Fruit fly (Drosophila melanogaster): ENCODE measurements around the gene usp.

usp gene

dm6 chrX:2075846-2076377 is 33.8 kb upstream of the usp start, which contains the start of gene CG4045:
Gene CG4045 (minus strand): TSS chrX:2075900.
- TF ChIP-seq CG32264 (GFP tag; optimal IDR thresholded peaks at IDR 0.05) (no peak), Myc (optimal IDR thresholded peaks at IDR 0.05) (peak; percentile 10), dmrt93B (GFP tag; optimal IDR thresholded peaks at IDR 0.05) (no peak), Dfd (GFP tag; optimal IDR thresholded peaks at IDR 0.05) (no peak), CG9705 (GFP tag; optimal IDR thresholded peaks at IDR 0.05) (no peak), Rel (GFP tag; optimal IDR thresholded peaks at IDR 0.05) (no peak), Rel (tag; optimal IDR thresholded peaks at IDR 0.05) (peak; percentile 30), HLH106 (tag; optimal IDR thresholded peaks at IDR 0.05) (peak; percentile 0), fru (GFP tag; optimal IDR thresholded peaks at IDR 0.05) (peak; percentile 9), Mio (GFP tag; optimal IDR thresholded peaks at IDR 0.05) (no peak), OdsH (GFP tag; optimal IDR thresholded peaks at IDR 0.05) (no peak), pan (optimal IDR thresholded peaks at IDR 0.05) (no peak), dsf (GFP tag; optimal IDR thresholded peaks at IDR 0.05; ENCODE audit: borderline replicate concordance) (no peak), rgr (GFP tag; optimal IDR thresholded peaks at IDR 0.05) (no peak), foxo (GFP tag; optimal IDR thresholded peaks at IDR 0.05) (peak in 1 of 2 experiments; percentile 1)

DNA sequence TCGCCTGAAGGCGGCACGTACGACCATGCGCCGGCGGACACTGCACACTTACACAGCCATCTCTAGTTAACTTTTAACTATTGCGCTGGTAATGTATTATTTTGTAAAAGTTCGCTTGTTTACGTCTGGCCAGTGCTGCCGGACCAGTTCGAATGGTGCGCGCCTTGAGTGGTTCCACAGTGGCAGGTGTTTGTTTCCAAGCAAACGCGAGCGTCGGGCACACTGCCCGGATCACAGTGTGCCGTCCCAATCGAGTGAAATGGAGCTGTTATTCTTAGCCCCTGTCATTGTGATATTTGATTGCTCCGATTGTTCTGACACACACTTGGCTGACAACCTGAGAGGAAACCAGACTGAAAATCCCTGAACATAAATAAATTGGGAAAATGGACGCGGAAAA is 31.2 kb upstream of the usp start, which contains the start of gene CG4199:
Gene CG4199 (minus strand): TSS at position 159 of the 400 bp plus-strand sequence.
- no peak for TF ChIP-seq Rel (GFP tag; optimal IDR thresholded peaks at IDR 0.05)
- peak; percentile 58 for TF ChIP-seq Rel (tag; optimal IDR thresholded peaks at IDR 0.05)
- peak in 1 of 2 experiments; percentile 27 for TF ChIP-seq foxo (GFP tag; optimal IDR thresholded peaks at IDR 0.05)
- TF ChIP-seq fru (GFP tag; optimal IDR thresholded peaks at IDR 0.05), result peak; percentile 12
- TF ChIP-seq h (GFP tag; optimal IDR thresholded peaks at IDR 0.05), result peak; percentile 18
- no peak for TF ChIP-seq Hnf4 (GFP tag; optimal IDR thresholded peaks at IDR 0.05)

dm6 chrX:2071878-2072817 is 30.0 kb upstream of the usp start, which contains the start of gene Rtca:
Gene Rtca (plus strand): TSS chrX:2072413.
- peak; percentile 58 for TF ChIP-seq CG32264 (GFP tag; optimal IDR thresholded peaks at IDR 0.05)
- TF ChIP-seq Mio (GFP tag; optimal IDR thresholded peaks at IDR 0.05), result peak; percentile 20
- TF ChIP-seq psq (GFP tag; optimal IDR thresholded peaks at IDR 0.05), result peak; percentile 81
- no peak for TF ChIP-seq Dfd (GFP tag; optimal IDR thresholded peaks at IDR 0.05)
- no peak for TF ChIP-seq tai (GFP tag; optimal IDR thresholded peaks at IDR 0.05)
- TF ChIP-seq sage (GFP tag; optimal IDR thresholded peaks at IDR 0.05), result no peak
- TF ChIP-seq GATAd (GFP tag; optimal IDR thresholded peaks at IDR 0.05), result no peak
- TF ChIP-seq Jra (GFP tag; optimal IDR thresholded peaks at IDR 0.05), result no peak
- TF ChIP-seq brk (GFP tag; optimal IDR thresholded peaks at IDR 0.05), result no peak
- TF ChIP-seq CrebA (GFP tag; optimal IDR thresholded peaks at IDR 0.05; ENCODE audit: borderline replicate concordance), result no peak
- no peak for TF ChIP-seq Vsx2 (GFP tag; optimal IDR thresholded peaks at IDR 0.05; ENCODE audit: partially characterized antibody)
- TF ChIP-seq rgr (GFP tag; optimal IDR thresholded peaks at IDR 0.05), result peak; percentile 90
- TF ChIP-seq Hnf4 (GFP tag; optimal IDR thresholded peaks at IDR 0.05), result peak; percentile 83
- TF ChIP-seq CG9705 (GFP tag; optimal IDR thresholded peaks at IDR 0.05), result peak; percentile 70
- no peak for TF ChIP-seq Hr78 (GFP tag; optimal IDR thresholded peaks at IDR 0.05)
- TF ChIP-seq Myc (optimal IDR thresholded peaks at IDR 0.05), result no peak
- TF ChIP-seq HLH106 (tag; optimal IDR thresholded peaks at IDR 0.05), result peak; percentile 83
- TF ChIP-seq dl (GFP tag; optimal IDR thresholded peaks at IDR 0.05; ENCODE audit: insufficient read depth in 1 of 2, partially characterized antibody in 2 of 2), result peak; percentile 63 to 82
- peak; percentile 38 for TF ChIP-seq Rel (GFP tag; optimal IDR thresholded peaks at IDR 0.05)
- peak; percentile 54 for TF ChIP-seq Rel (tag; optimal IDR thresholded peaks at IDR 0.05)
- TF ChIP-seq dsf (GFP tag; optimal IDR thresholded peaks at IDR 0.05; ENCODE audit: borderline replicate concordance), result no peak
- no peak for TF ChIP-seq Hr83 (GFP tag; optimal IDR thresholded peaks at IDR 0.05; ENCODE audit: poor library complexity, severe bottlenecking)
- no peak for TF ChIP-seq pan (optimal IDR thresholded peaks at IDR 0.05)
- TF ChIP-seq ey (GFP tag; optimal IDR thresholded peaks at IDR 0.05), result peak; percentile 93
- TF ChIP-seq dmrt93B (GFP tag; optimal IDR thresholded peaks at IDR 0.05), result peak; percentile 77
- peak; percentile 96 for TF ChIP-seq woc (GFP tag; optimal IDR thresholded peaks at IDR 0.05)
- peak; percentile 5 to 92 for TF ChIP-seq foxo (GFP tag; optimal IDR thresholded peaks at IDR 0.05)
- TF ChIP-seq fru (GFP tag; optimal IDR thresholded peaks at IDR 0.05), result peak; percentile 94
- TF ChIP-seq N (GFP tag; optimal IDR thresholded peaks at IDR 0.05), result no peak
- peak; percentile 90 for TF ChIP-seq br (GFP tag; optimal IDR thresholded peaks at IDR 0.05)
- no peak for TF ChIP-seq usp (GFP tag; optimal IDR thresholded peaks at IDR 0.05)
- TF ChIP-seq Dif (GFP tag; optimal IDR thresholded peaks at IDR 0.05; ENCODE audit: partially characterized antibody), result peak; percentile 79
- TF ChIP-seq Abd-B (GFP tag; optimal IDR thresholded peaks at IDR 0.05), result no peak
- TF ChIP-seq sv (GFP tag; optimal IDR thresholded peaks at IDR 0.05), result peak; percentile 8
- peak; percentile 84 for TF ChIP-seq Sp1 (GFP tag; optimal IDR thresholded peaks at IDR 0.05)
- TF ChIP-seq lola (GFP tag; optimal IDR thresholded peaks at IDR 0.05), result no peak
- TF ChIP-seq jim (GFP tag; optimal IDR thresholded peaks at IDR 0.05), result no peak
- TF ChIP-seq h (GFP tag; optimal IDR thresholded peaks at IDR 0.05), result peak; percentile 91
- TF ChIP-seq OdsH (GFP tag; optimal IDR thresholded peaks at IDR 0.05), result peak; percentile 87
